Fruit fly (Drosophila melanogaster) whole organism, prepupa: ENCODE data around the gene ovm.

Experiments
- Blimp-1 ChIP-seq: fragments of 200-800 bp; sonication (Bioruptor generic); optimal IDR thresholded peaks from 3 replicates; lab custom pipeline; 2017; ENCODE audit warnings: missing biosample characterization, missing genetic modification characterization, mild to moderate bottlenecking, moderate library complexity, missing genetic modification reagents
- CG11294 ChIP-seq: fragments of 200-800 bp; sonication (Bioruptor generic); IDR thresholded peaks from 2 replicates; pipeline ENCODE4 v1.3.6; 2022; ENCODE audit warnings: missing biosample characterization, missing genetic modification characterization
- CG11762 ChIP-seq: fragments of 200-800 bp; sonication (Bioruptor generic); optimal IDR thresholded peaks from 3 replicates; lab custom pipeline; 2016; ENCODE audit warnings: missing biosample characterization, missing genetic modification characterization; ENCODE audit not compliant: insufficient read depth
- CG11902 ChIP-seq: fragments of 200-800 bp; sonication (Bioruptor generic); optimal IDR thresholded peaks from 3 replicates; lab custom pipeline; 2016; ENCODE audit warnings: missing biosample characterization, missing genetic modification characterization
- CG4318 ChIP-seq: fragments of 200-800 bp; sonication (Bioruptor generic); optimal IDR thresholded peaks from 3 replicates; lab custom pipeline; 2017; ENCODE audit warnings: missing biosample characterization, mild to moderate bottlenecking, missing genetic modification characterization
- CG6276 ChIP-seq: fragments of 200-800 bp; sonication (Bioruptor generic); optimal IDR thresholded peaks from 2 replicates; lab custom pipeline; 2017; ENCODE audit warnings: missing biosample characterization, mild to moderate bottlenecking, missing genetic modification characterization
- CG6792 ChIP-seq: fragments of 200-800 bp; sonication (Bioruptor generic); optimal IDR thresholded peaks from 3 replicates; lab custom pipeline; 2016; ENCODE audit warnings: missing biosample characterization, missing genetic modification characterization
- Eip93F ChIP-seq: fragments of 200-800 bp; sonication (Bioruptor generic); optimal IDR thresholded peaks from 2 replicates; lab custom pipeline; 2016; ENCODE audit warnings: missing biosample characterization, mild to moderate bottlenecking, missing genetic modification characterization
- Sox15 ChIP-seq: fragments of 200-800 bp; sonication (Bioruptor generic); optimal IDR thresholded peaks from 3 replicates; lab custom pipeline; 2016; ENCODE audit warnings: missing biosample characterization, missing genetic modification characterization
- esn ChIP-seq: fragments of 200-800 bp; sonication (Bioruptor generic); optimal IDR thresholded peaks from 2 replicates; lab custom pipeline; 2016; ENCODE audit warnings: missing biosample characterization, mild to moderate bottlenecking, missing genetic modification characterization, moderate library complexity
- salr ChIP-seq, 2 experiments: fragments of 200-800 bp; sonication (Bioruptor generic); optimal IDR thresholded peaks; 3 replicates each; lab custom pipeline; 2016 to 2018; ENCODE audit warnings: missing biosample characterization in 2 of 2, missing genetic modification characterization in 2 of 2, mild to moderate bottlenecking in 1 of 2

- TF ChIP-seq CG6276: no peak
- TF ChIP-seq CG6792: no peak
- no peak for TF ChIP-seq CG11902
- no peak for TF ChIP-seq Eip93F (GFP tag; lab: Kevin White, UChicago)
- TF ChIP-seq CG11762 (GFP tag; lab: Kevin White, UChicago): no peak
- no peak for TF ChIP-seq CG4318
- peak; percentile 21 for TF ChIP-seq esn (GFP tag; lab: Kevin White, UChicago)
- TF ChIP-seq Blimp-1 (GFP tag; lab: Kevin White, UChicago): no peak
- TF ChIP-seq CG11294 (GFP tag; lab: Robert Waterston, UW): no peak
- no peak for TF ChIP-seq salr (GFP tag; optimal IDR thresholded peaks at IDR 0.05; lab: Kevin White, UChicago)
- no peak for TF ChIP-seq Sox15
Measured at dm6 chr2L:102161-102761, 38.5 kb downstream of the ovm start, which contains the start of gene Creld.
